Fruit fly (Drosophila melanogaster): ENCODE data around the gene eIF3e.
A peak's percentile ranks its signal among the peaks of the same experiment; 100 is the strongest.

The eIF3e gene

dm6 chr3L:16806823-16807325 is 20.1 kb upstream of the eIF3e start (continued):
- TF ChIP-seq CG12236 (GFP tag; optimal IDR thresholded peaks at IDR 0.05): no peak
- TF ChIP-seq CG10431 (GFP tag; optimal IDR thresholded peaks at IDR 0.05): no peak
- no peak for TF ChIP-seq CG8089 (GFP tag; optimal IDR thresholded peaks at IDR 0.05)
- TF ChIP-seq CG6272 (GFP tag; IDR thresholded peaks at IDR 0.05): no peak; the same call in 1 of the 2 replicates
- peak; percentile 64 for TF ChIP-seq Xbp1 (GFP tag; optimal IDR thresholded peaks at IDR 0.05)
- TF ChIP-seq ase (GFP tag; IDR thresholded peaks at IDR 0.05): no peak
- TF ChIP-seq so (GFP tag; IDR thresholded peaks at IDR 0.05): no peak
- TF ChIP-seq Elba2 (GFP tag; optimal IDR thresholded peaks at IDR 0.05): no peak
- no peak for TF ChIP-seq btn (GFP tag; optimal IDR thresholded peaks at IDR 0.05)
- no peak for TF ChIP-seq NC2β (GFP tag; optimal IDR thresholded peaks at IDR 0.05)
- TF ChIP-seq grn (GFP tag; optimal IDR thresholded peaks at IDR 0.05): no peak
- TF ChIP-seq dysf (GFP tag; IDR thresholded peaks at IDR 0.05): peak; percentile 71
- TF ChIP-seq tll (GFP tag; optimal IDR thresholded peaks at IDR 0.05): no peak
- no peak for TF ChIP-seq CG18011 (GFP tag; optimal IDR thresholded peaks at IDR 0.05)
- peak; percentile 54; the same call in 1 of the 3 replicates for TF ChIP-seq tgo (GFP tag; IDR thresholded peaks at IDR 0.05)
- no peak for TF ChIP-seq Deaf1 (tag; optimal IDR thresholded peaks at IDR 0.05)
- TF ChIP-seq gem (tag; optimal IDR thresholded peaks at IDR 0.05): peak; percentile 85
- TF ChIP-seq Opbp (GFP tag; IDR thresholded peaks at IDR 0.05; ENCODE audit: partially characterized antibody): no peak
- TF ChIP-seq disco-r (GFP tag; optimal IDR thresholded peaks at IDR 0.05): no peak
- no peak; the same call in 1 of the 2 replicates for TF ChIP-seq ara (GFP tag; IDR thresholded peaks at IDR 0.05)
- TF ChIP-seq CG7839 (tag; optimal IDR thresholded peaks at IDR 0.05): peak; percentile 76
- TF ChIP-seq CG4328 (GFP tag; optimal IDR thresholded peaks at IDR 0.05): no peak
- no peak for TF ChIP-seq CG16863 (GFP tag; optimal IDR thresholded peaks at IDR 0.05)
- no peak for TF ChIP-seq tx (GFP tag; optimal IDR thresholded peaks at IDR 0.05)
- no peak for TF ChIP-seq CG17612 (GFP tag; IDR thresholded peaks at IDR 0.05)
- peak; percentile 34 for TF ChIP-seq mam (GFP tag; optimal IDR thresholded peaks at IDR 0.05)
- no peak for TF ChIP-seq Kr (GFP tag; optimal IDR thresholded peaks at IDR 0.05)
- no peak for TF ChIP-seq CkIIα-i1 (GFP tag; IDR thresholded peaks at IDR 0.05)
- no peak for TF ChIP-seq CG17912 (GFP tag; optimal IDR thresholded peaks at IDR 0.05)
- TF ChIP-seq kah (GFP tag; optimal IDR thresholded peaks at IDR 0.05): peak; percentile 7
- TF ChIP-seq onecut (GFP tag; IDR thresholded peaks at IDR 0.05): peak; percentile 91
- peak; percentile 25 for TF ChIP-seq twi (tag; optimal IDR thresholded peaks at IDR 0.05)
- TF ChIP-seq knrl (GFP tag; IDR thresholded peaks at IDR 0.05; ENCODE audit: partially characterized antibody): no peak
- no peak for TF ChIP-seq CG7786 (GFP tag; optimal IDR thresholded peaks at IDR 0.05)
- TF ChIP-seq bbx (GFP tag; IDR thresholded peaks at IDR 0.05; ENCODE audit: partially characterized antibody): no peak
- peak; percentile 70 for TF ChIP-seq nom (GFP tag; optimal IDR thresholded peaks at IDR 0.05)
- TF ChIP-seq gcm2 (GFP tag; optimal IDR thresholded peaks at IDR 0.05): no peak
- TF ChIP-seq CG18599 (GFP tag; optimal IDR thresholded peaks at IDR 0.05): peak; percentile 67
- peak; percentile 61 for TF ChIP-seq CG16815 (GFP tag; optimal IDR thresholded peaks at IDR 0.05)
- peak; percentile 68 for TF ChIP-seq odd (GFP tag; optimal IDR thresholded peaks at IDR 0.05)
- no peak for TF ChIP-seq Awh (GFP tag; IDR thresholded peaks at IDR 0.05)
- TF ChIP-seq HLH4C (GFP tag; IDR thresholded peaks at IDR 0.05; ENCODE audit: partially characterized antibody): no peak
- TF ChIP-seq Hr3 (GFP tag; optimal IDR thresholded peaks at IDR 0.05): peak; percentile 71
- TF ChIP-seq CG8388 (GFP tag; optimal IDR thresholded peaks at IDR 0.05): peak; percentile 58
- peak; percentile 75 for TF ChIP-seq lab (GFP tag; optimal IDR thresholded peaks at IDR 0.05)
- TF ChIP-seq CG18619 (GFP tag; optimal IDR thresholded peaks at IDR 0.05): peak; percentile 81
- no peak for TF ChIP-seq CG13894 (tag; optimal IDR thresholded peaks at IDR 0.05)
- peak; percentile 11 for TF ChIP-seq CG12769 (tag; optimal IDR thresholded peaks at IDR 0.05)
- TF ChIP-seq CG13775 (GFP tag; optimal IDR thresholded peaks at IDR 0.05): peak; percentile 81
- TF ChIP-seq CG13296 (GFP tag; optimal IDR thresholded peaks at IDR 0.05): peak; percentile 76
